Fruit fly (Drosophila melanogaster) whole organism, embryonic: Measurements from ENCODE around the gene CG1764.
A peak's percentile ranks its signal among the peaks of the same experiment; 100 is the strongest.

Experiments
- CG10209 ChIP-seq: fragments of 200-800 bp; sonication (Bioruptor generic); optimal IDR thresholded peaks from 3 replicates; lab custom pipeline; 2017; ENCODE audit warnings: missing biosample characterization, mild to moderate bottlenecking, missing genetic modification characterization, missing genetic modification reagents
- CG11093 ChIP-seq: fragments of 200-800 bp; sonication (Bioruptor generic); IDR thresholded peaks from 3 replicates; pipeline ENCODE4 v1.3.6; 2022; ENCODE audit warnings: missing biosample characterization, missing genetic modification characterization
- CG11695 ChIP-seq: fragments of 200-800 bp; sonication (Bioruptor generic); IDR thresholded peaks from 3 replicates; pipeline ENCODE4 v1.3.6; 2022; ENCODE audit warnings: missing biosample characterization, missing genetic modification characterization
- CG12659 ChIP-seq: fragments of 200-800 bp; sonication (Bioruptor generic); optimal IDR thresholded peaks from 3 replicates; lab custom pipeline; 2017; ENCODE audit warnings: mild to moderate bottlenecking, missing biosample characterization, missing genetic modification reagents, missing genetic modification characterization
- CG12744 ChIP-seq: fragments of 200-800 bp; sonication (Bioruptor generic); optimal IDR thresholded peaks from 2 replicates; lab custom pipeline; 2016; ENCODE audit warnings: missing biosample characterization, missing genetic modification characterization
- CG14050 ChIP-seq: fragments of 200-800 bp; sonication (Bioruptor generic); IDR thresholded peaks from 3 replicates; pipeline ENCODE4 v1.3.6; 2022; ENCODE audit warnings: missing biosample characterization, missing genetic modification characterization
- CG15073 ChIP-seq: fragments of 200-800 bp; sonication (Bioruptor generic); optimal IDR thresholded peaks from 2 replicates; lab custom pipeline; 2016; ENCODE audit warnings: missing biosample characterization, missing genetic modification characterization
- CG18011 ChIP-seq: fragments of 200-800 bp; sonication (Bioruptor generic); optimal IDR thresholded peaks from 2 replicates; lab custom pipeline; 2017; ENCODE audit warnings: missing biosample characterization, missing genetic modification characterization, mild to moderate bottlenecking, moderate library complexity, missing genotype
- CG2202 ChIP-seq: fragments of 200-800 bp; sonication (Bioruptor generic); optimal IDR thresholded peaks from 2 replicates; lab custom pipeline; 2018; ENCODE audit warnings: missing biosample characterization, mild to moderate bottlenecking, missing genetic modification characterization
- CG2678 ChIP-seq: fragments of 200-800 bp; sonication (Bioruptor generic); optimal IDR thresholded peaks from 3 replicates; lab custom pipeline; 2019; ENCODE audit warnings: missing biosample characterization, mild to moderate bottlenecking, missing genetic modification characterization, moderate library complexity
- CG30403 ChIP-seq: fragments of 200-800 bp; sonication (Bioruptor generic); optimal IDR thresholded peaks from 3 replicates; lab custom pipeline; 2016; ENCODE audit warnings: missing biosample characterization, missing genetic modification characterization
- CG3281 ChIP-seq: fragments of 200-800 bp; sonication (Bioruptor generic); optimal IDR thresholded peaks from 3 replicates; lab custom pipeline; 2017; ENCODE audit warnings: missing biosample characterization, mild to moderate bottlenecking, missing genetic modification characterization
- CG33557 ChIP-seq: fragments of 200-800 bp; sonication (Bioruptor generic); optimal IDR thresholded peaks from 2 replicates; lab custom pipeline; 2019; ENCODE audit warnings: missing biosample characterization, mild to moderate bottlenecking, missing genetic modification characterization, moderate library complexity
- CG5245 ChIP-seq: fragments of 200-800 bp; sonication (Bioruptor generic); optimal IDR thresholded peaks from 3 replicates; lab custom pipeline; 2016; ENCODE audit warnings: missing biosample characterization, missing genetic modification characterization
- CG6765 ChIP-seq: fragments of 200-800 bp; sonication (Bioruptor generic); optimal IDR thresholded peaks from 3 replicates; lab custom pipeline; 2017; ENCODE audit warnings: missing biosample characterization, mild to moderate bottlenecking, missing genetic modification characterization
- CG6813 ChIP-seq: fragments of 200-800 bp; sonication (Bioruptor generic); optimal IDR thresholded peaks from 2 replicates; lab custom pipeline; 2017; ENCODE audit warnings: missing biosample characterization, missing genetic modification characterization, mild to moderate bottlenecking, moderate library complexity, missing genetic modification reagents
- CG7745 ChIP-seq: fragments of 200-800 bp; sonication (Bioruptor generic); optimal IDR thresholded peaks from 2 replicates; lab custom pipeline; 2018; ENCODE audit warnings: missing biosample characterization, mild to moderate bottlenecking, missing genetic modification characterization, moderate library complexity
- CG7839 ChIP-seq: fragments of 200-800 bp; sonication (Bioruptor generic); optimal IDR thresholded peaks from 3 replicates; lab custom pipeline; 2018; ENCODE audit warnings: missing biosample characterization, mild to moderate bottlenecking, missing genetic modification characterization, moderate library complexity
- CG9609 ChIP-seq: fragments of 200-800 bp; sonication (Bioruptor generic); optimal IDR thresholded peaks from 3 replicates; lab custom pipeline; 2016; ENCODE audit warnings: missing biosample characterization, missing genetic modification characterization
- CG9727 ChIP-seq: fragments of 200-800 bp; sonication (Bioruptor generic); optimal IDR thresholded peaks from 3 replicates; lab custom pipeline; 2017; ENCODE audit warnings: missing biosample characterization, mild to moderate bottlenecking, missing genetic modification characterization
- Fer1 ChIP-seq: fragments of 200-800 bp; sonication (Bioruptor generic); optimal IDR thresholded peaks from 2 replicates; lab custom pipeline; 2017; ENCODE audit warnings: missing biosample characterization, mild to moderate bottlenecking, missing genetic modification characterization
- HLH4C ChIP-seq: fragments of 200-800 bp; sonication (Bioruptor generic); IDR thresholded peaks from 3 replicates; pipeline ENCODE4 v1.3.6; 2022; ENCODE audit warnings: missing biosample characterization, missing genetic modification characterization; ENCODE audit not compliant: partially characterized antibody
- Jarid2 ChIP-seq: fragments of 200-800 bp; sonication (Bioruptor generic); optimal IDR thresholded peaks from 3 replicates; lab custom pipeline; 2017; ENCODE audit warnings: mild to moderate bottlenecking, missing biosample characterization, missing genetic modification reagents, missing genetic modification characterization
- Opbp ChIP-seq: fragments of 200-800 bp; sonication (Bioruptor generic); IDR thresholded peaks from 3 replicates; pipeline ENCODE4 v1.3.6; 2022; ENCODE audit warnings: missing biosample characterization, missing genetic modification characterization; ENCODE audit not compliant: partially characterized antibody
- Sin3A ChIP-seq: fragments of >200 bp; optimal IDR thresholded peaks from 2 replicates; lab custom pipeline; 2018
- Sox102F ChIP-seq: fragments of 200-800 bp; sonication (Bioruptor generic); optimal IDR thresholded peaks from 2 replicates; lab custom pipeline; 2018; ENCODE audit warnings: missing biosample characterization, mild to moderate bottlenecking, missing genetic modification characterization, moderate library complexity
- Stat92E ChIP-seq, 3 experiments: fragments of >200 bp in 2 of 3; fragments of 200-800 bp in 1 of 3; sonication (Bioruptor generic) in 1 of 3; optimal IDR thresholded peaks; 2 replicates each; lab custom pipeline; 2017 to 2019; ENCODE audit warnings: missing biosample characterization in 3 of 3, missing genetic modification characterization in 3 of 3, mild to moderate bottlenecking in 1 of 3, moderate library complexity in 1 of 3
- Taf1 ChIP-seq: fragments of 200-800 bp; sonication (Bioruptor generic); IDR thresholded peaks from 2 replicates; pipeline ENCODE4 v1.3.6; 2022; ENCODE audit warnings: missing biosample characterization, missing genetic modification characterization
- amos ChIP-seq: fragments of 200-800 bp; sonication (Bioruptor generic); IDR thresholded peaks from 2 replicates; pipeline ENCODE4 v1.3.6; 2022; ENCODE audit warnings: missing biosample characterization, missing genetic modification characterization; ENCODE audit not compliant: partially characterized antibody
- ato ChIP-seq: fragments of 200-800 bp; sonication (Bioruptor generic); IDR thresholded peaks from 2 replicates; pipeline ENCODE4 v1.3.6; 2022; ENCODE audit warnings: missing biosample characterization, missing genetic modification characterization; ENCODE audit not compliant: partially characterized antibody
- bbx ChIP-seq: fragments of 200-800 bp; sonication (Bioruptor generic); IDR thresholded peaks from 2 replicates; pipeline ENCODE4 v1.3.6; 2022; ENCODE audit warnings: missing biosample characterization, missing genetic modification characterization; ENCODE audit not compliant: partially characterized antibody
- chinmo ChIP-seq: fragments of 200-800 bp; sonication (Bioruptor generic); IDR thresholded peaks from 4 replicates; pipeline ENCODE4 v1.3.6; 2022; ENCODE audit warnings: missing biosample characterization, missing genetic modification characterization; ENCODE audit not compliant: partially characterized antibody
- chm ChIP-seq: fragments of 200-800 bp; sonication (Bioruptor generic); IDR thresholded peaks from 2 replicates; pipeline ENCODE4 v1.3.6; 2022; ENCODE audit warnings: missing biosample characterization, missing genetic modification characterization
- dm ChIP-seq: fragments of 200-800 bp; sonication (Bioruptor generic); optimal IDR thresholded peaks from 3 replicates; lab custom pipeline; 2016; ENCODE audit warnings: missing biosample characterization, missing genetic modification characterization
- fd64A ChIP-seq: fragments of 200-800 bp; sonication (Bioruptor generic); optimal IDR thresholded peaks from 3 replicates; lab custom pipeline; 2018; ENCODE audit warnings: missing biosample characterization, mild to moderate bottlenecking, missing genetic modification characterization
- fru ChIP-seq: fragments of >200 bp; optimal IDR thresholded peaks from 2 replicates; lab custom pipeline; 2017
- gem ChIP-seq: fragments of 200-800 bp; sonication (Bioruptor generic); optimal IDR thresholded peaks from 2 replicates; lab custom pipeline; 2019; ENCODE audit warnings: missing biosample characterization, mild to moderate bottlenecking, missing genetic modification characterization, moderate library complexity
- gsb-n ChIP-seq: fragments of 200-800 bp; sonication (Bioruptor generic); optimal IDR thresholded peaks from 3 replicates; lab custom pipeline; 2018; ENCODE audit warnings: missing biosample characterization, mild to moderate bottlenecking, missing genetic modification characterization
- jigr1 ChIP-seq: fragments of 200-800 bp; sonication (Bioruptor generic); IDR thresholded peaks from 3 replicates; pipeline ENCODE4 v1.3.6; 2022; ENCODE audit warnings: missing biosample characterization, missing genetic modification characterization
- kah ChIP-seq: fragments of 200-800 bp; sonication (Bioruptor generic); optimal IDR thresholded peaks from 2 replicates; lab custom pipeline; 2018; ENCODE audit warnings: missing biosample characterization, mild to moderate bottlenecking, missing genetic modification characterization
- knrl ChIP-seq: fragments of 200-800 bp; sonication (Bioruptor generic); IDR thresholded peaks from 3 replicates; pipeline ENCODE4 v1.3.6; 2022; ENCODE audit warnings: missing biosample characterization, missing genetic modification characterization; ENCODE audit not compliant: partially characterized antibody
- mam ChIP-seq: fragments of 200-800 bp; sonication (Bioruptor generic); optimal IDR thresholded peaks from 3 replicates; lab custom pipeline; 2016; ENCODE audit warnings: missing biosample characterization, missing genetic modification characterization
- p53 ChIP-seq: fragments of 200-800 bp; sonication (Bioruptor generic); optimal IDR thresholded peaks from 2 replicates; lab custom pipeline; 2016; ENCODE audit warnings: missing biosample characterization, missing genetic modification characterization
- ranshi ChIP-seq: fragments of 200-800 bp; sonication (Bioruptor generic); IDR thresholded peaks from 2 replicates; pipeline ENCODE4 v1.3.6; 2022; ENCODE audit warnings: missing biosample characterization, missing genetic modification characterization
- row ChIP-seq: fragments of 200-800 bp; sonication (Bioruptor generic); IDR thresholded peaks from 3 replicates; pipeline ENCODE4 v1.3.6; 2022; ENCODE audit warnings: missing biosample characterization, missing genetic modification characterization
- run ChIP-seq: fragments of 200-800 bp; sonication (Bioruptor generic); optimal IDR thresholded peaks from 3 replicates; lab custom pipeline; 2018; ENCODE audit warnings: missing biosample characterization, mild to moderate bottlenecking, missing genetic modification characterization
- shn ChIP-seq: fragments of 200-800 bp; sonication (Bioruptor generic); optimal IDR thresholded peaks from 3 replicates; lab custom pipeline; 2016; ENCODE audit warnings: missing biosample characterization, missing genetic modification characterization
- tna ChIP-seq: fragments of 200-800 bp; sonication (Bioruptor generic); IDR thresholded peaks from 2 replicates; pipeline ENCODE4 v1.3.6; 2022; ENCODE audit warnings: missing biosample characterization, missing genetic modification characterization; ENCODE audit not compliant: partially characterized antibody
- yki ChIP-seq: fragments of >200 bp; optimal IDR thresholded peaks from 3 replicates; lab custom pipeline; 2018
- z ChIP-seq: fragments of 200-800 bp; sonication (Bioruptor generic); IDR thresholded peaks from 3 replicates; pipeline ENCODE4 v1.3.6; 2022; ENCODE audit warnings: missing biosample characterization, missing genetic modification characterization
- zf30C ChIP-seq: fragments of 200-800 bp; sonication (Bioruptor generic); optimal IDR thresholded peaks from 3 replicates; lab custom pipeline; 2018; ENCODE audit warnings: missing biosample characterization, mild to moderate bottlenecking, missing genetic modification characterization

Gene CG1764

dm6 chrX:13345327-13345726 is 43.1 kb upstream of the CG1764 start (continued):
- TF ChIP-seq Fer1 (no peak), CG3281 (GFP tag; lab: Kevin White, UChicago) (peak; percentile 3), fru (lab: Kevin White, UChicago) (no peak), tna (GFP tag; lab: Robert Waterston, UW) (no peak), CG11695 (no peak), CG2678 (peak; percentile 25), CG14050 (GFP tag; lab: Robert Waterston, UW) (no peak), fd64A (GFP tag; lab: Kevin White, UChicago) (no peak), CG5245 (GFP tag; lab: Kevin White, UChicago) (no peak), jigr1 (GFP tag; lab: Robert Waterston, UW) (no peak), gem (tag; lab: Kevin White, UChicago) (peak; percentile 25), Sin3A (no peak), CG12744 (no peak), CG18011 (GFP tag; lab: Kevin White, UChicago) (no peak), z (GFP tag; lab: Robert Waterston, UW) (no peak), Jarid2 (no peak), Sox102F (GFP tag; lab: Kevin White, UChicago) (no peak), Taf1 (no peak), CG9727 (no peak), mam (GFP tag; lab: Kevin White, UChicago) (no peak), CG7745 (tag; lab: Kevin White, UChicago) (no peak), CG12659 (GFP tag; lab: Kevin White, UChicago) (no peak)

- no peak for TF ChIP-seq CG15073 (GFP tag; lab: Kevin White, UChicago)
- no peak for TF ChIP-seq Stat92E (GFP tag; optimal IDR thresholded peaks at IDR 0.05; lab: Kevin White, UChicago)
- TF ChIP-seq run (tag; lab: Kevin White, UChicago), result no peak
- no peak for TF ChIP-seq chinmo (GFP tag; lab: Robert Waterston, UW)
- TF ChIP-seq CG6813 (GFP tag; lab: Kevin White, UChicago), result no peak
- no peak for TF ChIP-seq p53
- TF ChIP-seq gsb-n (tag; lab: Kevin White, UChicago), result no peak
- TF ChIP-seq zf30C (GFP tag; lab: Kevin White, UChicago), result no peak
- TF ChIP-seq kah, result no peak
- 0 out of 3 replicates have a peak, but pooled peaks have one; percentile 15 for TF ChIP-seq HLH4C
- TF ChIP-seq Taf1, result no peak
- TF ChIP-seq CG33557 (GFP tag; lab: Kevin White, UChicago), result no peak
- peak; percentile 36; the same call in 2 of the 3 replicates for TF ChIP-seq knrl
- peak; percentile 25; the same call in 1 of the 2 replicates for TF ChIP-seq bbx (GFP tag; lab: Robert Waterston, UW)
- TF ChIP-seq dm (GFP tag; lab: Kevin White, UChicago), result no peak
- no peak for TF ChIP-seq yki (lab: Kevin White, UChicago)
- TF ChIP-seq CG6765 (GFP tag; lab: Kevin White, UChicago), result no peak
- no peak for TF ChIP-seq Fer1
- TF ChIP-seq shn (GFP tag; lab: Kevin White, UChicago), result no peak
- TF ChIP-seq CG2202 (tag; lab: Kevin White, UChicago), result no peak
- no peak for TF ChIP-seq chm (GFP tag; lab: Robert Waterston, UW)
- 0 out of 2 replicates have a peak, but pooled peaks have one; percentile 34 for TF ChIP-seq ato (GFP tag; lab: Robert Waterston, UW)
- peak; percentile 70; the same call in 2 of the 3 replicates for TF ChIP-seq Opbp (GFP tag; lab: Robert Waterston, UW)
- TF ChIP-seq CG10209 (GFP tag; lab: Kevin White, UChicago), result no peak
- TF ChIP-seq CG11093 (GFP tag; lab: Robert Waterston, UW), result no peak
- TF ChIP-seq CG7839 (tag; lab: Kevin White, UChicago), result no peak
- TF ChIP-seq CG9609 (GFP tag; lab: Kevin White, UChicago), result no peak
- TF ChIP-seq ranshi (GFP tag; lab: Robert Waterston, UW), result no peak
- TF ChIP-seq row (GFP tag; lab: Robert Waterston, UW), result peak; percentile 11; the same call in 1 of the 3 replicates
- TF ChIP-seq CG30403 (GFP tag; lab: Kevin White, UChicago), result no peak
- peak; percentile 75 for TF ChIP-seq amos (GFP tag; lab: Robert Waterston, UW)
These were observed 35.9 kb upstream of the CG1764 start, which contains the start of gene CG15747 for dm6 chrX:13338113-13338512. CG15747 (plus strand) TSS chrX:13338318.
